Fruit fly (Drosophila melanogaster): ENCODE measurements around the gene eff.

Gene eff

DNA sequence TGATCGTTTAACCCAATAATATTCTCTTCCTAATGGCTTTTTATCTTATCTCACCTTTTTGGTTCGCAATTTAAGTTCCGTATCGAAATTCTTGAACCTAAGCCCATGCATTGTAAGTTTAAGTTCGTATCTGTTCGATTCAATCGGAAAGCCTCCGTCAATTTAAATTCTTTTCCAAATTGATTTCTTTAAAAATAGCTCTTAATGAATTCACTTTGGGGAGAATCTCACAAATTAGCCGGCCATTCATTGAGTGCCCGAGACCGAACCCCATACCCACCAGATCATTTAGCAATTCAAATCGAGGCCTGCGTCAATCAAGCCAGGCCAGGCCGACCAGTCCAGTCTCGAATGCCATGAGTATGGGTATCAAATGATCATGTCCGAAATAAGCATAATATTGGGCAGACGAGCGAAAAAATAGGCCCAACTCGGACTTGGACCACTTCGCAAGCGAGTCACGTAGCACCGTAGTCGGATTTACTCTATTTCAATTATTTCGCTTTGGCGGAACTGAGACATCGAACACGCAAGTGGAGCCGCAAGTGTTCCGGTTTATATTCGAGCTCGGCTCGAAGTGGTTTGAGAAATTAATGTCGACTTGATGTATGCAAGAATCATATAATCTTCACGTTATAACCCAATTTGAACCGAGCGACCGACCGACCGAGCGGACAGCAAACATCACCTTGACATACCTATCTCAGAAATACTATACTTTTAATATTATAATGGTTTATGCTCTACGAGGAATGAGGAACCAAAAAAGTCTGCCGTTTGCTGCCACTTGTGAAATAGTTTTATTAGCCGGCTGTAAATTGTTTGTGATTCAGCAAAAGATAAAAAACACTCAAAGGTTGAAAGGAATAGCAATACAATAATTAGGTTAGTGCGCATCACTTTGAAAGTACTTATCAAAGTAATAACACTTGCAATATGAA lies 33.1 kb downstream of the eff start:
- no peak for TF ChIP-seq noc (tag; optimal IDR thresholded peaks at IDR 0.05)

DNA sequence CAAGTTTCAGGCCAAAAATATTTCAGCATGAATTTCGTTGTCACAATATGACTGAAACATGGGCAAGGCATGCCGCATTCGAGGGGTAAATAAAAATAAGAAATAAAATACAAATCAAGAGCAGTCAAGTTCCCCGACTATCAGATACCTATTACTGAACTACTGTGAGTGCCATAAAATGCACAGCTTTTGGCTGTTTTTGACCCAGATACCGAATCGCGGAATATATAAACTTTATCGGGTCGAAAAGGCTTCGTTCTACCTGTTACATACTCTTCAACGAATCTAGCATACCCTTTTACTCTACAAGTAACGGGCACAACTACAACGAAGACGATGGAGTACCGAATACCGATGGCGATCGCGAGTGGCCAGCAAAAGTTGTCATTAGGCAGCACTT lies 34.3 kb downstream of the eff start:
- TF ChIP-seq noc (tag; optimal IDR thresholded peaks at IDR 0.05): peak; percentile 68

DNA sequence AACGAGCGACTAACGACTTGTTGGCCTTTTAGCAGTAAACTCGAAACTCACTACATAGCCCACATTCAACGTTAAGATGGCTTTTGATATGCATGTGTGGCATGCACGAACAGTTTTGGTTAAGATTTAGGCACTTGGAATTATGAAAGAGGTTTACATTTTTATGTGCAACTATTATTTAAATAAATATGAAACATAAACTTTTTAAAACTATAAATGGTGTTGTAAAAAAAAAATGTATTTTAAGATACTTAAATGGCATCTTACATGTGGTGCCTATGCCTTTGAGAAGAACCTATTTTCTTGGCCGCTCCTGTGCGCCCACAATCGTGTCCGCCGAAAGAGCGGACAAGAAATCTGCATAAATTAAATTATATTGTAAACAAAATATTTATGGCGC lies 34.8 kb downstream of the eff start:
- TF ChIP-seq noc (tag; optimal IDR thresholded peaks at IDR 0.05): no peak

DNA sequence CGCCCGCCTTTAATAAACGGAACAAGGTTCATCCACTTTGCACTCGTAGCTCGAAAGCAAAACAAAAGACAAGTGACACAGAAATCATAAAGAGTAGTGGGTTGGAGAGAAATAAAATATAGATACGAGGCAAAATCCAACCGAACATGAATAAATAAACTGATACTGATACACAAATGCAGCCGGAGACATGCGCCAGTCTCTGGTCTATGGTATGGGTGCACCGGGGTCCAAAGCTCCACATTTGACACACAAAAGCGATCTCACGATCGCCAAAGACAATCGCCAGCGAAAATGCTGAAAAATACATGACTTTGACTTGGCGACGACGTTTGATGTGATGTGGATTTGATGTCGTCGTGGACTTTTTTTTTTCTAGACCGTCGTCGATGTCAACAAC lies 35.8 kb downstream of the eff start:
- TF ChIP-seq noc (tag; optimal IDR thresholded peaks at IDR 0.05): no peak

DNA sequence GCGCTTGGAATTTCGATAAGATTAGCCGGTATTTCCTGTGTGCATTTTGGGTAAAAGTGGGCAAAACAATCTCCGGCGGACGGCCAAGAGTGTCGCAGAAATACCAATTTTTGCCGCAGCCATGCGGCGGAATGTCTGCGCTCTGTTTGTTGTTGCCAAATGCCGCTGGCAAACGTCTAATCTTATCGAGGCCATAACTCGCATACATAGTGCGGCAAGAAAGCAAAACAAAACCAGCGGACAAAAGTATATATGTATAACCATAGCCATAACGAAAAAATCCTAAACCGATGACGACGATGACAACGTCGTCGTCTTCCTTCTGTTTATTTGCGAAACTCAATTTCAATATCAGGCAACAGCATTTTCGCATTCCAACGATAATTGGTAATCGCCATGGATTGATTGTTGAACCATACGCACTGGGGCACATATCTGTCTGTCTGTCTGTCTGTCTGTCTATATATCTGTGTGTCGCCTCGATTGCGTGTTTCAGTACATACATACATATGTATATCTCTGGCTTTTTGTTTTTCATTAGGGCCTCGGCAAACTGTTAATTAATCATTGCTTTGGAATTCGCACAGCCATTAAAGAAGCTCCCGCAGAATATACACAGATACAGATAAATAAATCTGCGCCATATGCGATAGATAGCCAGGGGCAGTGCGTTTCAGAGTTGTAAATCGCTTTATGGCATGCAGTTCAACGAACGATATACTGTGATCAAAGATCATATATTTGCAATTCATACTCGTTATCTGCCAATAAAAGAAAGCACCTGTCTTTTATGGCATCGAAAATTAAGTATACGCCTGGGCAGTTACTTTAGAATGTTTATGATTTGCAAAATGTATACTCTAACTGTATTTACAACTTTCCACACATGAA lies 37.6 kb downstream of the eff start:
- peak; percentile 65 for TF ChIP-seq noc (tag; optimal IDR thresholded peaks at IDR 0.05)

DNA sequence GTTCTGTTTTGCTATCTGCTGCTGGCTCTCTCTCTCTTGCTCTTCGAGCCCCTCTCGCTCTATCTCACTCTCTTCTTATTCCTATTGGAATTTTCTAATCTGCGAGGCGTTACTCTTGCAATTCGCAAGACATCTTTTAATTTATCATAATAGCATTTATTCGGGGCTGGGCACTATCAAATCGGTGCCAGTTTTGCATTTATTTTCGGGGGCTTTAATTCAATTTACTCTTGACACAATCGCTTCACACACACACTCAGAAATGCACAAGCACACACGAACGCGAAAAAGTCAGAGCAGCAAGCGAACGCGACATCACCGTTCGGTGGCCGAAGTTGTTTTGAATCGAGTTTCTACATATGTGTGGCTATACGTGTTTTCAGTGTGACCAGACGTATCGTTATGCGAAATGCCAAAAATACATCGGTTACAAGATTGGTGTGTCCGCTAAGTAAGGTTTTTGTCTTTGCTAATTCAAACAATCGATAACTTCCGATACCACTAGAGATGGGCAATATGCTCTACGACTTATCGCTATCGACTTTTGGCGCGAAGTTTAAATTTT lies 44.1 kb downstream of the eff start, which contains the start of gene Meltrin:
TSS of gene Meltrin (minus strand) at position 344 of the 565 bp plus-strand sequence.
- peak; percentile 90 for TF ChIP-seq noc (tag; optimal IDR thresholded peaks at IDR 0.05)

DNA sequence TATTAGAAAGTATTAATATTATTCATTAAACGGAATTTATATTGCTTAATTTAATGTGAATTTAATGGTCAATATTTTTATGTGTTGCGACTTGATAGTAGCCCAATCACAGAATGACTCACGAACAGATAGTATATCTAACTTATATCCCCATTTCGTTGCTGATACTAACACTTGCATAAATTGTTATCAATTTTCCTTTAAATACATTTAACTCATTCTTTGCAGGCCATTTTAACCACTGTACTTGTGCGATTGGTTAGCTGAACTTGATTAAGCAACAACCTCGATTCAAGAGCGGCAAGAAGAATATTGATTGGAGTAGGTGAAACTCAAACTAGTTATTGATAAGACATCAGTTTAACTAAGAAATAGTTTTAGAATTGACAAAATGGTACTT lies 45.5 kb downstream of the eff start:
- TF ChIP-seq noc (tag; optimal IDR thresholded peaks at IDR 0.05): no peak

DNA sequence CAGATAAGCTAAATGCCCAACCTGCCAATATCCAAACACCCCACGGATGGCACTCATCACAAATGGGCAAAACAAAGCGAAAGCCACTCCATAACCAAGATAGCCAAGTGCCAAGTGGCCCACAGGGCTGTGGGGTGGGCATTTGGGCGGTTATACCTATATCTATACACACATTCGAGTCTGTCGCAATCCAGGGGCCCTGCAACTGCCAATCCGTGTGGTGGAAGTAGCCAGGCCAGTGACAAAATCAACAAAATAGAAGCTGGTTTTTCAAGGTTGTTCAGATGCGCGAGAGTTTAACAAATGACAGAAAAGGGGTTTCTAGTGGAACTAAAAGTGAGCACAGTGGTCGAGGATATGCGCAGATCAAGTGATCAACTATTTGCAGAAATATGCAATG lies 46.1 kb downstream of the eff start:
- no peak for TF ChIP-seq noc (tag; optimal IDR thresholded peaks at IDR 0.05)

DNA sequence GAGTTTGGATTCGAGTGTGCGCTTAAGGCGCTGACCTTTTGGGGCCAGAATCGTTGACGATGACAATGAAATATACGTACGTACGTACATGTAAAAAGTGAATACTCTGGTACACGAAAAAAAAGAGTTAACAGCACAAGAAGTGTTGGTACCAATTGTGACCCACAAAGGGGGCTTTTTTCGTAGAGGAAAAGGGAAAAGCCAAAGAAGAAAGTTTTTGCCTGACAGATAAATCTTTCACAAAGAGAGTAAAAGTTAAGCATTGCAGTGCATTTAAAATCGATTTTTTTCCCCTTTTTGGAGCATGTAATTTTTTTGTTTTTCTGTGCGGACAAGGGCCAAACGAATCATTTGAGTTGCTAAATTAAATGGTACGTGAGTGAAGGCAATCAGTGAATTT lies 46.5 kb downstream of the eff start:
- TF ChIP-seq noc (tag; optimal IDR thresholded peaks at IDR 0.05): no peak

DNA sequence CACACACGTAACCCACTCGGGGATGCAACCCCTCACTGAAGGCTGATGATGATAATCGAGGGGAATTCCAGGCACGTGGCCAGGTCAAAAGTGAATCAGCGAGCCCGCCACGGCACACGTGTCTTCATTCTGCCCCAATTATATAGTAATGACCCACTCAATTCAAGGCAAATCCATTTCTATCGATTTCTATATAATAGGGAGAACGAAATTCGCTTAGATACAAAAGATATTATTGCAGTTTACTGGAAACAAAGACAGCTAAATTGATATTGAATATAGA lies 48.2 kb downstream of the eff start:
- no peak for TF ChIP-seq noc (tag; optimal IDR thresholded peaks at IDR 0.05)

DNA sequence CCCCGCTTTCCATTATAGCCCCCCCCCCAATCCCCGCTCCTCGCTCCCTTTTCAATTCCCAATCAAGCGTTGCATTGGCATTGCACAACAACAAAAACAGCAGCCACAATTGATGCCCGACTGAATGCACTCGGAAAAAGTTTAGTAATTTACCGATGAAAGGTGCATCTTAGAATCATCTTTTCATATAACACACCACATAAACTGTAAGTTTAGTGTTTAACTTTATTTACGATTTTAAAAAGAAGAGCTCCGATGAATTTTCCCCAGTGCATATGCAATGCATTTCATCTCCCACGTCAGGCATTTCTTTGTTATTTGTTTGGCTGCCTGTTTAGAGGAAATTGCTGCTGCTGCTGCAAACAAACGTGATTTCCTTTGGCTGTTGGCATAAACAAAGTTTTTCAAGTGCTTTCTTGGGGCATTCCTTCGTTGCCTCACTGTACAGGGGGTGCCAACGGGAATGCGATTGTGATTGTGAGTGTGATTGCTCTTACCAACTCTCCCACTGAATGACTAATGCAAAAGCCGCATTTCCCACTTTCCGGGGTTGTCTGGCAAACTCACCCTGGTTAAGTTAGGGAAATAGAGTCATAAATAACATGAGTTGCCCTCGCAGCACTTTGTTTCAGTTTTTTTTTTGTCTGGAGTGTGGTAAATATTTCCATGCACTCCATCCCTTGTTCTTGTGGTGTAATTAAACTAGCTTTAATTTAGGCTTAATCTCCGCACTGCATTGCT lies 48.7 kb downstream of the eff start:
- TF ChIP-seq noc (tag; optimal IDR thresholded peaks at IDR 0.05): no peak

DNA sequence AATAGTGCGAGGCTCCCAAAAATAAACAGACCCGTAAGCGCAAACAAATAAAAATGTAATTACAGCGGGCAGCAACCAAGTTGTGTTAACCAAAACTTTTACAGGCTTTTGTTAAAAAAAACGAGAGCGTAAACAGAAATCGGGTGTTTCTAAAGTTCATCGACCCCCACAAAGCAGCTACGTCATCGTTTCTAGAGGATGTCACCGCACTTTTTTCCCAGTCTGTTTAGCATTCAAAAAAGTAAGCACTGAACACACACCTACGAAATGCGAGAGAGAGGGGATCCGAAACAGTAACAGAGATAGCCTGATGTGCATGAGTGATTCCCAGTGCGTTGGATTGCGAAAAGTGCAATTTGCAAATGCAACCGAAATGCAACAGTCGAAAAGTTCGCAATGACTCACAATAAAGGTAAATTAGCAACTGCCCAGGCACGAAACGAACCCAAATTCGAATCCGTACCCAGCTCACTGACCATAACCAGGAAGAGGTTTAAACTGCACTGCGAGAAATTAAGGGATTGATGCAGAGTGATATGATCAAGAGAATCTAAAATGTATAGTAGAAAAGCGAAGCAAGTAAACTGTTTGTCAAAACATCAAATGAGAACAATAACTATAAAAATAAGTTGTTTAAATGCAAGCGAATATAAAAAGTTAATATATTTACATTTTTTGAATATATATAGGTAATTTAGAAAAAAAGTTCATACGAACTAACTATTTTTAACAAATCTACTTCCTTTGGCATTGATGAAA lies 49.9 kb downstream of the eff start:
- no peak for TF ChIP-seq noc (tag; optimal IDR thresholded peaks at IDR 0.05)

DNA sequence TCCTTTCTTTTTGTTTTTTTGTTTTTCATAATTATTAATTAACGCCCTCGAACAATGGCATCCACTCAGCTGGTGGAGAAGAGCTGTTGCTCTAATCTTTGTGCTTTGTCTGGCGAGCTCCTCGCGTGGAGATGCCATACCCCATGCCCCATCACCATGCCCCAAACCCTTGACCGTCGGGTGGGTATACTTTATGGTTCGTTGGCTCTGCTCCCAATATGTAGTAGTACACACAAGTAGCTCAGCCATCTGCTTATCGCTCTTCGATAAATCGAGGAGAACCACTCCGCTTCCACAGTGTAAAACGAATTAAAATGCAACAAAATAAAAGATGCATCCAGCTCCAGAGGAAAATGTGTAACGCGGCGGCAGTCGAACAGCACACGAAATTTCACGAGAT lies 51.1 kb downstream of the eff start:
- TF ChIP-seq noc (tag; optimal IDR thresholded peaks at IDR 0.05): no peak

DNA sequence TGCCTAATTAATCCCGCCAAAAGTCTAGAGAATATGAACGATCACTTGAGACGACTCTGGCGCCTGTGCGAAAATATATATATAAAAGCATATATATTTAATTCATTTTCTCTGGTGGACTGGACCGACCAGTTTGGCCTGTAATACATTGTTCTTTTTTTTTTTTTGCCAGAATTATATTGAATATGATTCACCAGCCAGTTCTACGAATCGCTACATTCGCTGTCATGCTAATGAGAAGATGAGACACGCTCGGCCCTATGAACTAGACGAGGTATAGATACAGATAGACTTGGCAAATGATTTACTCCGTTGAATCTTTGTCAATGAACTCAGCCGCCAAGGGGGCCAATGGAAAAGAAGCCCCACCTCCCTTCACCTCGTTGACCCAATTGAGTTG lies 53.8 kb downstream of the eff start:
- TF ChIP-seq noc (tag; optimal IDR thresholded peaks at IDR 0.05): no peak

DNA sequence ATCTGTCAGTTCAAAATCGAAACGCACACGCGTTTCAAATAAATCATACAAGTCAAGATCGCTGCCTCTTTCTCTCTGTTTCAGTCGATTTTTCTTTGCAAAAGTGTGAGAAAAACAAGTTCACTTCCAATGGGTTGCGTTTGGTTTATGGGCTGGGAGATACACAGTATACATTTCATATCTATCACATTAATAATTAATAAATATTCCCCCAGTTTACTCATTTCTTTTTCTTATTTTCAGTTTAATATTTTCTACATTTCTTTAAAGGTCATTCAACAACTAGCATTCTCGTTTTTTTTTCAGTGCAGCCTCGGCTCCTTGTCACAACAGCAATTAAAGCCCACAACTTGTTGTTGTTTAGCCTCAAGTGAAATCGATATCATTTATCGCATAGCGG lies 57.2 kb downstream of the eff start:
- no peak for TF ChIP-seq noc (tag; optimal IDR thresholded peaks at IDR 0.05)
